Fruit fly (Drosophila melanogaster): ENCODE data around the gene CG13724.

CG13724 gene

DNA sequence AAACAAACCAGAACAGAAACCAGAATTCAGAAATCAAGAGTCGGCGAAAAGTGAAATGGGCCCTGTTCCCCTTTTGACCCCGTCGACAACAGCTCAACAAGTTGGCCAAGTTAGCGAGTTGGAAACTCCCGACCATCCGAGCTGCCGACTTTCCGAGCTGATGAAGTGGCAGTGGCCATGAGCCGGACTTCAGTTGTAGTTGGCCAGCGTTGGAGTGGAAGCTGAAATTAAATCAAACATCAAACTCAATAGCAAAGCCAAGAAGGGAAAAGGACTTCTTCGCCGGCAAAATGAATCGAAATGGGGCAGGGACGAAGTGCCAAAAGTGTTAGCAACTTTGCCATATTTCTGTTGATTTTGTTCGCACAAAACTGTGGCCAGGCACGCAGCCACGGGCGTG lies at the start of gene CG13724:
Gene CG13724, plus strand, starts transcription at position 301 of the 400 bp plus-strand sequence.
- TF ChIP-seq Myc (optimal IDR thresholded peaks at IDR 0.05) (no peak), h (optimal IDR thresholded peaks at IDR 0.05) (no peak), ttk (optimal IDR thresholded peaks at IDR 0.05) (no peak), insv (optimal IDR thresholded peaks at IDR 0.05) (no peak), psq (optimal IDR thresholded peaks at IDR 0.05) (no peak), Sin3A (optimal IDR thresholded peaks at IDR 0.05) (no peak)

- TF ChIP-seq psq (optimal IDR thresholded peaks at IDR 0.05) (no peak), Sin3A (optimal IDR thresholded peaks at IDR 0.05) (no peak), Myc (optimal IDR thresholded peaks at IDR 0.05) (no peak)
Observed at dm6 chr3L:17292205-17292604, 30.4 kb upstream of the CG13724 start.

DNA sequence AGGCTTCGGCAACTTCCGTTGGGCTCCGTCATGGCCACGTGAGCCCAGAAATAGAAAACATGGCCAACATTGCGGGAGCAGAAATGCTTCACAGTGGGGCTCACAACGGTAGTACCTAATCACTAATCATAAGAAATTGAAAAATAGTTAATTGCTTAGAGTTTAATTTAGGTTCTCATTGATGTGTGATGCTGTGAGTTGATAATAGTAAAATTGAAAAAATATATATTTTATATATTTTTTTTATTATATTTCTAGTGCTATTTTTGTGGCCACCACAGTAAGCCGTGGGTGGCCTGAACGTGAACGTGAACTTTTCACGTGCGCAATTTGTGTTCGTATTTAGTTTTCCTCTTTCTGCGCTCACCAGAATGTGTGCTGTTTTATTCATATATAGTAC lies 12.1 kb upstream of the CG13724 start:
- no peak for TF ChIP-seq ttk (optimal IDR thresholded peaks at IDR 0.05)
- TF ChIP-seq Sin3A (optimal IDR thresholded peaks at IDR 0.05): no peak

DNA sequence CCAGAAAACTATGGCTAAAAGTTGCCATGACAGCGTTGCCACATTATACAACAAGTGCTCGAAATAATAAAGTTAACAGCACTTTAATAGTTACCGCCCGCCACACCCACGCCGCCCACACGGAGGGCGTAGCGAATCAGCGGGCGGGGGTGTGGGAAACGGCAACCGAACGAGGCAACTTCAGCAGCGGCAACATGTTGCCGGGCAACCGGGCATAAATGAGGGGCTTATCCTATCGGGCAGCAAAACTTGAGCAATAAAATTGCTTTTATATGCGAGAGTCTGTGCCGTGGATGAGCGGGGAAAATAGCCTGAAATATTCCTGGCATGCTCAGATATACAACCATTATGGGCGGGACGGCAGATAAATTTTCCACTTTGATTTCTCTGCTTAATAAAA lies 6.4 kb upstream of the CG13724 start:
- TF ChIP-seq ttk (optimal IDR thresholded peaks at IDR 0.05) (no peak), Sin3A (optimal IDR thresholded peaks at IDR 0.05) (no peak), insv (optimal IDR thresholded peaks at IDR 0.05) (no peak), psq (optimal IDR thresholded peaks at IDR 0.05) (no peak), Myc (optimal IDR thresholded peaks at IDR 0.05) (no peak), h (optimal IDR thresholded peaks at IDR 0.05) (no peak)

DNA sequence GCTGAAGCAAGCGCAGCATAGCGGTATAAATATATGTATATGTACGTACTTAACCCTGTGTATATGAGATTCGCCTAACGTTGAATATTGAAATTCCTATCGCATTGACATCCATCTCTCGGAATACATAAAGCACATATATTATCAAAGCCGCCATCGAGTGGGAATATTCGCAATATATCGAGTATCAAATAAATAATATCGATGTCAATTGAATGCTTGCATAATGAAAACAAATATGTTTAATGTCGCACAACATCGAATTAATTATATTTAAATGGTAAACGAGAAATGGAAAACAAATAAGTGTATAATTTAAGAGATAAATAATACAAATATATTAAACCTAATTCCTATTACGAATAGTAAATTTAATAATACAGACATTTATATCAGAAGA lies 1.9 kb upstream of the CG13724 start, which contains the start of gene ND-24L:
Gene ND-24L, minus strand, starts transcription at position 101 of the 400 bp plus-strand sequence.
- TF ChIP-seq h (optimal IDR thresholded peaks at IDR 0.05): no peak
- no peak for TF ChIP-seq Myc (optimal IDR thresholded peaks at IDR 0.05)
- no peak for TF ChIP-seq Sin3A (optimal IDR thresholded peaks at IDR 0.05)
- no peak for TF ChIP-seq insv (optimal IDR thresholded peaks at IDR 0.05)
- no peak for TF ChIP-seq psq (optimal IDR thresholded peaks at IDR 0.05)
- TF ChIP-seq ttk (optimal IDR thresholded peaks at IDR 0.05): no peak

dm6 chr3L:17325418-17325817 lies 2.8 kb downstream of the CG13724 start, which contains the start of gene CG13725:
Gene CG13725 (minus strand): TSS chr3L:17325518.
- TF ChIP-seq psq (optimal IDR thresholded peaks at IDR 0.05) (no peak), Myc (optimal IDR thresholded peaks at IDR 0.05) (no peak), ttk (optimal IDR thresholded peaks at IDR 0.05) (no peak), Sin3A (optimal IDR thresholded peaks at IDR 0.05) (no peak), insv (optimal IDR thresholded peaks at IDR 0.05) (no peak), h (optimal IDR thresholded peaks at IDR 0.05) (no peak)

- TF ChIP-seq insv (optimal IDR thresholded peaks at IDR 0.05) (no peak), Myc (optimal IDR thresholded peaks at IDR 0.05) (no peak)
Observed at dm6 chr3L:17329069-17329468, 6.4 kb downstream of the CG13724 start, which contains the start of gene Or74a. Gene Or74a (minus strand): TSS chr3L:17329169.

DNA sequence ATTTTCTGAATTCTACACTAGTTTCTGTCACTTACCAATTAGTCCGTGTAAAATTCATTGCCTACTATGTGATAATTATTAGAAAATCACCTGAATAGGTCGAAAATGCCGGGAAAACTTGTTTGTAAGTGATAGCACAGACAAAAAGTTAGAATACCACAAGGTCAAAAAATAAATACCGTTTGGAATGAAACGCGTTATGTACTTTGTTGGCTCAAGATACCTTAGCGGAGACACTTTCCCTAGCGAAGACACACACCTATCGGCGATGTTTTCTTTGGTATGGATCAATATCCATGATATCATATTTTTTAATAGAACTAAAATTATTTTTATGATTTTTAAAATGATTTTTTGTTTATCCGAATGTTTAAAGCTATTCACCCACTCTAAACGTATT lies 16.5 kb downstream of the CG13724 start, which contains the start of gene CG6479:
Gene CG6479, minus strand, starts transcription at position 141 of the 400 bp plus-strand sequence.
- no peak for TF ChIP-seq Myc (optimal IDR thresholded peaks at IDR 0.05)
- TF ChIP-seq Sin3A (optimal IDR thresholded peaks at IDR 0.05): no peak
- TF ChIP-seq ttk (optimal IDR thresholded peaks at IDR 0.05): no peak
- no peak for TF ChIP-seq psq (optimal IDR thresholded peaks at IDR 0.05)
- no peak for TF ChIP-seq h (optimal IDR thresholded peaks at IDR 0.05)
- no peak for TF ChIP-seq insv (optimal IDR thresholded peaks at IDR 0.05)

- TF ChIP-seq h (optimal IDR thresholded peaks at IDR 0.05) (no peak), Sin3A (optimal IDR thresholded peaks at IDR 0.05) (no peak), psq (optimal IDR thresholded peaks at IDR 0.05) (no peak), ttk (optimal IDR thresholded peaks at IDR 0.05) (no peak), Myc (optimal IDR thresholded peaks at IDR 0.05) (no peak), insv (optimal IDR thresholded peaks at IDR 0.05) (no peak)
Observed at dm6 chr3L:17339756-17340155, 17.1 kb downstream of the CG13724 start.

dm6 chr3L:17341216-17341615 lies 18.6 kb downstream of the CG13724 start, which contains the start of gene CG13727:
Gene CG13727 (minus strand): TSS chr3L:17341316.
- TF ChIP-seq h (optimal IDR thresholded peaks at IDR 0.05) (no peak), ttk (optimal IDR thresholded peaks at IDR 0.05) (no peak), insv (optimal IDR thresholded peaks at IDR 0.05) (no peak), psq (optimal IDR thresholded peaks at IDR 0.05) (no peak), Myc (optimal IDR thresholded peaks at IDR 0.05) (no peak), Sin3A (optimal IDR thresholded peaks at IDR 0.05) (no peak)

dm6 chr3L:17344596-17344995 lies 22.0 kb downstream of the CG13724 start, which contains the start of gene brv2:
Gene brv2 (minus strand): TSS chr3L:17344696.
- no peak for TF ChIP-seq h (optimal IDR thresholded peaks at IDR 0.05)
- TF ChIP-seq psq (optimal IDR thresholded peaks at IDR 0.05): no peak
- no peak for TF ChIP-seq Myc (optimal IDR thresholded peaks at IDR 0.05)
- no peak for TF ChIP-seq Sin3A (optimal IDR thresholded peaks at IDR 0.05)
- no peak for TF ChIP-seq insv (optimal IDR thresholded peaks at IDR 0.05)
- TF ChIP-seq ttk (optimal IDR thresholded peaks at IDR 0.05): no peak

DNA sequence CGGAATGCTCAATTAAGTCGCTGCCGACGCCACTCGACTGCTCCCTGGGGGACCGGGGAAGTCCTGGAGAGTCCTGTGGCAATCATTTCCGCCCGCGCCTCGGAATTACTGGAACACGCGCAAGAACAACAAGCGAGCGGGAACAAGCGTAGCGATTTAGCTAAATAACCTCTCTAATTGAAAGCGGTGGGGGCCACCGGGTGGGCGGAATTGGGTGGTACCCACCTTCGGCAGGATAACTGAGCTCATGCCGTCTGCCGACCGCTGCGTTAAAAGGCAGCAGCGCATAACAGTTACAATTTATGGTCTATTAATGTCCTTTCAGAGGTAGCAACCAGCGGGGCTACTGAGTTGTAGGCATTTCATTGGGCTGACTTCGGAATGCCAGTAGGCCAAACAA lies 23.8 kb downstream of the CG13724 start:
- no peak for TF ChIP-seq psq (optimal IDR thresholded peaks at IDR 0.05)
- no peak for TF ChIP-seq ttk (optimal IDR thresholded peaks at IDR 0.05)
- no peak for TF ChIP-seq insv (optimal IDR thresholded peaks at IDR 0.05)
- TF ChIP-seq Sin3A (optimal IDR thresholded peaks at IDR 0.05): no peak
- TF ChIP-seq h (optimal IDR thresholded peaks at IDR 0.05): no peak
- no peak for TF ChIP-seq Myc (optimal IDR thresholded peaks at IDR 0.05)

DNA sequence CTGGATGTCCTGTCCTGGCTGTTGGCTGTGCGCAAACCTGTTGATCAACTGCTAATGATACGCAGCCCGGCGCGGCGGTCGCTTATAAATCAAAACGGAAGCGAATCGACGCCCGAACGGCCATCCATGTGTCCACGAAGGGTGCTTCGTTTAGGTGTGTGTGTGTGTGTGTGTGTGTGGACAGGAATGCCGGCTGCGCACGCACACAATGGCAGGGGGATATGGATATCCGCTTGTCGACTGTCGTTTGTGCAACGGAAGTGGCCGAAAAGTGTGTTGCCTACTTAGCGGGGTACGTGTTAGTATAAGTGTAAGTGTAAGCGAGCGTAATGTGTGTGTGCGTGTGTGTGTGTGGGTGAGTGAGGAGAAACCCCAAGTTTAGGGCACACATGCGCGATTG lies 27.0 kb downstream of the CG13724 start, which contains the start of gene Mip:
Gene Mip, minus strand, starts transcription at position 63 of the 400 bp plus-strand sequence.
- TF ChIP-seq Sin3A (optimal IDR thresholded peaks at IDR 0.05) (no peak), Myc (optimal IDR thresholded peaks at IDR 0.05) (no peak), insv (optimal IDR thresholded peaks at IDR 0.05) (no peak), psq (optimal IDR thresholded peaks at IDR 0.05) (no peak), ttk (optimal IDR thresholded peaks at IDR 0.05) (no peak), h (optimal IDR thresholded peaks at IDR 0.05) (no peak)

Data from Kc167 (cell line).